Fruit fly (Drosophila melanogaster) whole organism, wandering third instar larva: ENCODE data around the gene alpha-Man-IIa.

ENCODE experiments used
- Abd-B ChIP-seq: fragments of >200 bp; optimal IDR thresholded peaks from 2 replicates; lab custom pipeline; 2017; ENCODE audit warnings: missing biosample characterization, missing genetic modification characterization
- CG32264 ChIP-seq: fragments of 200-800 bp; sonication (Bioruptor generic); optimal IDR thresholded peaks from 2 replicates; lab custom pipeline; 2016; ENCODE audit warnings: missing biosample characterization, missing genetic modification characterization
- CG9705 ChIP-seq: fragments of 200-800 bp; sonication (Bioruptor generic); optimal IDR thresholded peaks from 2 replicates; lab custom pipeline; 2018; ENCODE audit warnings: missing biosample characterization, mild to moderate bottlenecking, missing genetic modification characterization
- CrebA ChIP-seq: fragments of 200-800 bp; sonication (Bioruptor generic); optimal IDR thresholded peaks from 2 replicates; lab custom pipeline; 2016; ENCODE audit warnings: missing biosample characterization, mild to moderate bottlenecking, missing genetic modification characterization, borderline replicate concordance
- Dfd ChIP-seq: fragments of >200 bp; optimal IDR thresholded peaks from 2 replicates; lab custom pipeline; 2017; ENCODE audit warnings: missing biosample characterization, missing genetic modification characterization
- Dif ChIP-seq: fragments of 200-275, 200-300 bp; sonication (Bioruptor generic); optimal IDR thresholded peaks from 2 replicates; lab custom pipeline; 2018; ENCODE audit warnings: missing biosample characterization, missing genetic modification characterization; ENCODE audit not compliant: partially characterized antibody
- GATAd ChIP-seq: sonication (Bioruptor generic); optimal IDR thresholded peaks from 2 replicates; lab custom pipeline; 2016; ENCODE audit warnings: missing biosample characterization, missing genetic modification characterization
- HLH106 ChIP-seq: fragments of 200-800 bp; optimal IDR thresholded peaks from 3 replicates; lab custom pipeline; 2019; ENCODE audit warnings: missing biosample characterization, mild to moderate bottlenecking, missing genetic modification characterization, moderate library complexity
- Hnf4 ChIP-seq: fragments of 200-800 bp; sonication (Bioruptor generic); optimal IDR thresholded peaks from 2 replicates; lab custom pipeline; 2016; ENCODE audit warnings: missing biosample characterization, mild to moderate bottlenecking, missing genetic modification characterization
- Hr78 ChIP-seq: fragments of >200 bp; optimal IDR thresholded peaks from 2 replicates; lab custom pipeline; 2017; ENCODE audit warnings: missing biosample characterization, missing genetic modification characterization
- Hr83 ChIP-seq: fragments of 200-300 bp; sonication (Bioruptor generic); optimal IDR thresholded peaks from 2 replicates; lab custom pipeline; 2016; ENCODE audit warnings: missing biosample characterization, mild to moderate bottlenecking, missing genetic modification characterization, moderate library complexity; ENCODE audit not compliant: poor library complexity, severe bottlenecking
- Jra ChIP-seq: sonication (Bioruptor generic); optimal IDR thresholded peaks from 2 replicates; lab custom pipeline; 2016; ENCODE audit warnings: missing biosample characterization, missing genetic modification characterization
- Mio ChIP-seq: sonication (Bioruptor generic); optimal IDR thresholded peaks from 2 replicates; lab custom pipeline; 2016; ENCODE audit warnings: missing biosample characterization, missing genetic modification characterization
- Myc ChIP-seq: fragments of >200 bp; optimal IDR thresholded peaks from 2 replicates; lab custom pipeline; 2017
- N ChIP-seq: fragments of >200 bp; optimal IDR thresholded peaks from 2 replicates; lab custom pipeline; 2018; ENCODE audit warnings: missing biosample characterization, missing external identifiers, missing genetic modification characterization
- OdsH ChIP-seq: fragments of 200-800 bp; sonication (Bioruptor generic); optimal IDR thresholded peaks from 2 replicates; lab custom pipeline; 2016; ENCODE audit warnings: missing biosample characterization, mild to moderate bottlenecking, missing genetic modification characterization
- Rel ChIP-seq, 2 experiments: fragments of 200-800 bp; sonication (Bioruptor generic) in 1 of 2; optimal IDR thresholded peaks; 2 replicates in 1 of 2; 3 replicates in 1 of 2; lab custom pipeline; 2016 to 2019; ENCODE audit warnings: mild to moderate bottlenecking in 2 of 2, missing biosample characterization in 2 of 2, missing genetic modification characterization in 2 of 2, moderate library complexity in 1 of 2
- Sp1 ChIP-seq: fragments of 200-800 bp; sonication (Bioruptor generic); optimal IDR thresholded peaks from 3 replicates; lab custom pipeline; 2019; ENCODE audit warnings: missing biosample characterization, mild to moderate bottlenecking, missing genetic modification characterization, moderate library complexity
- Vsx2 ChIP-seq: fragments of 200-300, 225-300 bp; sonication (Bioruptor generic); optimal IDR thresholded peaks from 2 replicates; lab custom pipeline; 2018; ENCODE audit warnings: missing biosample characterization, missing genetic modification characterization; ENCODE audit not compliant: partially characterized antibody
- br ChIP-seq: fragments of 200-800 bp; sonication (Bioruptor generic); optimal IDR thresholded peaks from 2 replicates; lab custom pipeline; 2016; ENCODE audit warnings: missing biosample characterization, missing genetic modification characterization
- brk ChIP-seq: fragments of 200-800 bp; sonication (Bioruptor generic); optimal IDR thresholded peaks from 2 replicates; lab custom pipeline; 2016; ENCODE audit warnings: missing biosample characterization, mild to moderate bottlenecking, missing genetic modification characterization
- dl ChIP-seq, 2 experiments: fragments of 175-275, 200-275 bp in 1 of 2; fragments of 200-275 bp in 1 of 2; sonication (Bioruptor generic); optimal IDR thresholded peaks; lab custom pipeline; 2018; ENCODE audit warnings: mild to moderate bottlenecking in 2 of 2, missing biosample characterization in 2 of 2, missing genetic modification characterization in 2 of 2, moderate library complexity in 2 of 2; ENCODE audit not compliant: partially characterized antibody in 2 of 2, insufficient read depth in 1 of 2
- dmrt93B ChIP-seq: fragments of 200-800 bp; sonication (Bioruptor generic); optimal IDR thresholded peaks from 2 replicates; lab custom pipeline; 2018; ENCODE audit warnings: missing biosample characterization, mild to moderate bottlenecking, missing genetic modification characterization
- dsf ChIP-seq: sonication (Bioruptor generic); optimal IDR thresholded peaks from 2 replicates; lab custom pipeline; 2016; ENCODE audit warnings: missing biosample characterization, missing genetic modification characterization, borderline replicate concordance
- ey ChIP-seq: fragments of 200-800 bp; sonication (Bioruptor generic); optimal IDR thresholded peaks from 2 replicates; lab custom pipeline; 2016; ENCODE audit warnings: missing biosample characterization, missing genetic modification characterization
- foxo ChIP-seq, 2 experiments: fragments of 200-800 bp; sonication (Bioruptor generic); optimal IDR thresholded peaks; 2 replicates in 1 of 2; 3 replicates in 1 of 2; lab custom pipeline; 2016 to 2017; ENCODE audit warnings: missing biosample characterization in 2 of 2, missing genetic modification characterization in 2 of 2
- fru ChIP-seq: fragments of 200-800 bp; sonication (Bioruptor generic); optimal IDR thresholded peaks from 3 replicates; lab custom pipeline; 2016; ENCODE audit warnings: missing biosample characterization, mild to moderate bottlenecking, missing genetic modification characterization
- h ChIP-seq: fragments of 200-800 bp; sonication (Bioruptor generic); optimal IDR thresholded peaks from 3 replicates; lab custom pipeline; 2016; ENCODE audit warnings: missing biosample characterization, mild to moderate bottlenecking, missing genetic modification characterization
- jim ChIP-seq: fragments of 175-275, 200-325 bp; sonication (Bioruptor generic); optimal IDR thresholded peaks from 2 replicates; lab custom pipeline; 2016; ENCODE audit warnings: missing biosample characterization, mild to moderate bottlenecking, missing genetic modification characterization
- lola ChIP-seq: fragments of >200 bp; optimal IDR thresholded peaks from 2 replicates; lab custom pipeline; 2017; ENCODE audit warnings: missing biosample characterization, missing genetic modification characterization
- pan ChIP-seq: fragments of >200 bp; optimal IDR thresholded peaks from 2 replicates; lab custom pipeline; 2017
- psq ChIP-seq: fragments of 200-800 bp; sonication (Bioruptor generic); optimal IDR thresholded peaks from 3 replicates; lab custom pipeline; 2017; ENCODE audit warnings: missing biosample characterization, mild to moderate bottlenecking, missing genetic modification characterization, moderate library complexity
- rgr ChIP-seq: fragments of 200-800 bp; sonication (Bioruptor generic); optimal IDR thresholded peaks from 3 replicates; lab custom pipeline; 2016; ENCODE audit warnings: missing biosample characterization, mild to moderate bottlenecking, missing genetic modification characterization
- sage ChIP-seq: fragments of 200-800 bp; sonication (Bioruptor generic); optimal IDR thresholded peaks from 2 replicates; lab custom pipeline; 2016; ENCODE audit warnings: missing biosample characterization, mild to moderate bottlenecking, missing genetic modification characterization
- sv ChIP-seq: fragments of 200-800 bp; sonication (Bioruptor generic); optimal IDR thresholded peaks from 3 replicates; lab custom pipeline; 2016; ENCODE audit warnings: missing biosample characterization, missing genetic modification characterization
- tai ChIP-seq: sonication (Bioruptor generic); optimal IDR thresholded peaks from 2 replicates; lab custom pipeline; 2016; ENCODE audit warnings: missing biosample characterization, missing genetic modification characterization
- usp ChIP-seq: fragments of >200 bp; optimal IDR thresholded peaks from 2 replicates; lab custom pipeline; 2017; ENCODE audit warnings: missing biosample characterization, missing genetic modification characterization
- woc ChIP-seq: sonication (Bioruptor generic); optimal IDR thresholded peaks from 2 replicates; lab custom pipeline; 2016; ENCODE audit warnings: missing biosample characterization, mild to moderate bottlenecking, missing genetic modification characterization

alpha-Man-IIa gene

dm6 chr3R:9436358-9436972, 24.1 kb downstream of the alpha-Man-IIa start:
- TF ChIP-seq lola (GFP tag; lab: Kevin White, UChicago) (no peak), fru (GFP tag; lab: Kevin White, UChicago) (no peak), tai (GFP tag; lab: Kevin White, UChicago) (no peak), Myc (lab: Kevin White, UChicago) (no peak), dmrt93B (no peak), CG32264 (GFP tag; lab: Kevin White, UChicago) (no peak), Vsx2 (peak; percentile 60), Hr83 (GFP tag; lab: Kevin White, UChicago) (peak; percentile 20), foxo (GFP tag; optimal IDR thresholded peaks at IDR 0.05; lab: Kevin White, UChicago) (peak in 1 of 2 experiments; percentile 17), h (peak; percentile 34), OdsH (peak; percentile 8), jim (GFP tag; lab: Kevin White, UChicago) (no peak), Abd-B (GFP tag; lab: Kevin White, UChicago) (no peak), N (GFP tag; lab: Kevin White, UChicago) (no peak), Dfd (GFP tag; lab: Kevin White, UChicago) (no peak), ey (GFP tag; lab: Kevin White, UChicago) (no peak), HLH106 (tag; lab: Kevin White, UChicago) (no peak), sv (no peak), Sp1 (GFP tag; lab: Kevin White, UChicago) (no peak), CrebA (GFP tag; lab: Kevin White, UChicago) (peak; percentile 27), Hnf4 (no peak), GATAd (GFP tag; lab: Kevin White, UChicago) (no peak), Jra (peak; percentile 9), Dif (GFP tag; lab: Kevin White, UChicago) (peak; percentile 96), usp (no peak), Rel (GFP tag; optimal IDR thresholded peaks at IDR 0.05; lab: Kevin White, UChicago) (no peak), Rel (tag; optimal IDR thresholded peaks at IDR 0.05; lab: Kevin White, UChicago) (no peak), Hr78 (GFP tag; lab: Kevin White, UChicago) (no peak), rgr (GFP tag; lab: Kevin White, UChicago) (no peak), br (GFP tag; lab: Kevin White, UChicago) (no peak), sage (no peak), dsf (GFP tag; lab: Kevin White, UChicago) (no peak), pan (lab: Kevin White, UChicago) (no peak), brk (GFP tag; lab: Kevin White, UChicago) (no peak), psq (peak; percentile 31), CG9705 (no peak), dl (GFP tag; optimal IDR thresholded peaks at IDR 0.05; lab: Kevin White, UChicago; ENCODE audit: insufficient read depth in 1 of 2, partially characterized antibody in 2 of 2) (peak; percentile 88 to 93), Mio (GFP tag; lab: Kevin White, UChicago) (no peak), woc (GFP tag; lab: Kevin White, UChicago) (no peak)

DNA sequence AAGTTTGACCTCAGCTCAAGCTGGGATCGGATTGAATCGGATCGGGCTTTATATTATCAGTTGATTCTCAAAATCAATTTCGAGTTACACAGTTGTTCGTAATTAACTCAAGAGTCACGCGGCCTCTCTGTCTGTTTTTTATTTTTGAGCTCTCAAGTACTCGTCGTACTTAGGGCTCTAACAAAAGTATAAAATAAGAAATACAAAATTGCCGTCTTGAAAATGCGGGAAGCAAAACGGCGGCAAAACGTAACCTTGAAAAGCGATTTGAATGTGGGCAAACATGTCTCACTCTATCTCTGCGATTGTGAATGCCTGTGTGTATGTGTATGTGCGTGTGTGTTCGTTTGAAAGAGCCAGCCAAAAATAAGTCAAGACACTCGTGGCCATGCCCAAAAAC, 25.3 kb downstream of the alpha-Man-IIa start:
- TF ChIP-seq jim (GFP tag; lab: Kevin White, UChicago) (no peak), usp (no peak)

- peak; percentile 95 for TF ChIP-seq Dfd (GFP tag; lab: Kevin White, UChicago)
- TF ChIP-seq Myc (lab: Kevin White, UChicago) = no peak
Observed at dm6 chr3R:9441134-9441533, 28.8 kb downstream of the alpha-Man-IIa start.
